Worm (Caenorhabditis elegans) whole organism, midembryonic: ENCODE results near the gene cyn-7.

ENCODE experiments used
- T22C8.4 ChIP-seq: fragments of 200-800 bp; sonication (Bioruptor generic); IDR thresholded peaks from 2 replicates; pipeline ENCODE4 v1.3.6; 2022; ENCODE audit warnings: missing genetic modification characterization, missing compliant biosample characterization
- flt-1 ChIP-seq: fragments of 200-800 bp; sonication (Bioruptor generic); IDR thresholded peaks from 2 replicates; pipeline ENCODE4 v1.3.6; 2022; ENCODE audit warnings: missing genetic modification characterization, missing compliant biosample characterization
- klf-2 ChIP-seq: fragments of 200-800 bp; sonication (Bioruptor generic); conservative IDR thresholded peaks from 2 replicates; pipeline ENCODE4 v1.3.6; 2022; ENCODE audit warnings: missing genetic modification reagents, missing genetic modification characterization, missing compliant biosample characterization
- ref-1 ChIP-seq: fragments of 200-800 bp; sonication (Bioruptor generic); conservative IDR thresholded peaks from 2 replicates; pipeline ENCODE4 v1.3.6; 2022; ENCODE audit warnings: missing genetic modification reagents, missing genetic modification characterization, missing compliant biosample characterization

DNA sequence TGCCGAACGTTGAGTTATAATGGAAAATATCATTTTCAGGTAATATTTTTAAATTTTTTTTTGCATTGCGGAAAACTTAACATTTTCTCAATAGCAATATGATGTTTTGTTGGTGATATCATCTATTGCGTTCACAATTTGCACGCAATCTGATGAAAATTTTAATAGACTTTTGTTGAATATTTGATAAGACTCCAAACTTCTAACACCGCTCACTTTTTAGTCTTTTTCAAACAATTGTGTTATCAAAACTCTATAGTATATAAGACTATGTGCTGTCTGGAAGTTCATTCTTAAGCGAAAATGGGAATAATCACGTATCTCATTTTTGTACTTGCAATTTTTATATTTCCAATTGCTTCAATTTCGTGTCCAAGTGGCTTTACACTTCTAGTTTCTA lies 11.7 kb downstream of the cyn-7 start, which contains the start of gene clec-47:
- TF ChIP-seq klf-2 (GFP tag; lab: Robert Waterston, UW) (no peak), T22C8.4 (GFP tag; lab: Robert Waterston, UW) (no peak), ref-1 (no peak), flt-1 (no peak)
